Worm (Caenorhabditis elegans): ENCODE data around the gene T19C4.5.

DNA sequence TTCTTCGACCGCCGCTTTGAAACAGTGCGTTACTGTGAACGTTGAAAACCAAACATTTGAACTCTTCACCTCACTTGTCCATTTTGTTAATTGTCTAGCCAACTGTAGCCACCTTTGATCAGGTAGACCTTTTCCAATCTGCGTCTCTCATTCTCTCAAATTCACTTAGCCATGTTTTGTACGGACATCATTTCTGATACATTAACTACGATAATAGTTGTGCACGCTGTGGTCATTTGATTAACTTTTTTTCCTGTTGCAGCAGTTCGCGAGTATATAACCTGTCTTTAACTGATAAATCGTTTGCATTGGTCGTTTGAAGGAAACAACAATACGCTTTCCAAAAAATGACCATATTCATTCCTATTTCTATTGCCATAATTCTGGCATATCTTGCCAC is 45.4 kb downstream of the T19C4.5 start, which contains the start of gene cyp-29A2:
- no peak for TF ChIP-seq tra-4 (tag; optimal IDR thresholded peaks at IDR 0.05)
- TF ChIP-seq ama-1 (optimal IDR thresholded peaks at IDR 0.05), result no peak
- TF ChIP-seq sea-1 (GFP tag; conservative IDR thresholded peaks at IDR 0.05), result no peak
- no peak for TF ChIP-seq ceh-13 (GFP tag; optimal IDR thresholded peaks at IDR 0.05)
- TF ChIP-seq scrt-1 (GFP tag; IDR thresholded peaks at IDR 0.05), result no peak
- no peak for TF ChIP-seq tbx-37 (GFP tag; conservative IDR thresholded peaks at IDR 0.05)
- no peak for TF ChIP-seq F13C5.2 (tag; optimal IDR thresholded peaks at IDR 0.05)
- no peak for TF ChIP-seq tbx-11 (GFP tag; IDR thresholded peaks at IDR 0.05)
- no peak for TF ChIP-seq flt-1 (GFP tag; IDR thresholded peaks at IDR 0.05)
- TF ChIP-seq hmbx-1 (tag; optimal IDR thresholded peaks at IDR 0.05), result no peak
- no peak for TF ChIP-seq pes-1 (GFP tag; IDR thresholded peaks at IDR 0.05)

Measured in whole organism, early embryonic.